2 fruit fly cellular contexts compared by ENCODE assay signal in genomic region chr3L:3058970-3059883, dm6.
TF ChIP-seq lines count a peak whose summit lies in the region.

No protein-coding gene starts in this region.

TF ChIP-seq in whole organism, embryonic, 481 proteins besides CTCF, POLR2A, EP300 and RAD21 (continued from another document and continues in another):
- no peak for TF ChIP-seq YL-1 (GFP tag; optimal IDR thresholded peaks at IDR 0.05; lab: Kevin White, UChicago)
- TF ChIP-seq CG7357 (GFP tag; IDR thresholded peaks at IDR 0.05; lab: Robert Waterston, UW) = no peak
- no peak for TF ChIP-seq CG17385 (GFP tag; optimal IDR thresholded peaks at IDR 0.05; lab: Kevin White, UChicago)
- no peak for TF ChIP-seq esg (GFP tag; conservative IDR thresholded peaks at IDR 0.05; lab: Robert Waterston, UW)
- no peak for TF ChIP-seq ato (GFP tag; IDR thresholded peaks at IDR 0.05; lab: Robert Waterston, UW; ENCODE audit: partially characterized antibody)
- TF ChIP-seq Atf-2 (GFP tag; optimal IDR thresholded peaks at IDR 0.05; lab: Kevin White, UChicago) = no peak
- TF ChIP-seq MBD-R2 (GFP tag; IDR thresholded peaks at IDR 0.05; lab: Robert Waterston, UW) = no peak
- no peak for TF ChIP-seq CG4820 (GFP tag; optimal IDR thresholded peaks at IDR 0.05; lab: Kevin White, UChicago)
- no peak for TF ChIP-seq lab (GFP tag; optimal IDR thresholded peaks at IDR 0.05; lab: Kevin White, UChicago)
- TF ChIP-seq mld (GFP tag; IDR thresholded peaks at IDR 0.05; lab: Robert Waterston, UW; ENCODE audit: partially characterized antibody) = no peak
- no peak for TF ChIP-seq CG3407 (GFP tag; optimal IDR thresholded peaks at IDR 0.05; lab: Kevin White, UChicago)
- no peak for TF ChIP-seq pzg (GFP tag; optimal IDR thresholded peaks at IDR 0.05; lab: Kevin White, UChicago)
- no peak for TF ChIP-seq CG7372 (GFP tag; IDR thresholded peaks at IDR 0.05; lab: Robert Waterston, UW)
- TF ChIP-seq lbe (GFP tag; optimal IDR thresholded peaks at IDR 0.05; lab: Kevin White, UChicago) = no peak
- no peak for TF ChIP-seq pfk (GFP tag; optimal IDR thresholded peaks at IDR 0.05; lab: Kevin White, UChicago)
- TF ChIP-seq CG12104 (GFP tag; optimal IDR thresholded peaks at IDR 0.05; lab: Kevin White, UChicago) = no peak
- TF ChIP-seq CG3847 (GFP tag; IDR thresholded peaks at IDR 0.05; lab: Robert Waterston, UW) = no peak
- TF ChIP-seq E2f1 (GFP tag; IDR thresholded peaks at IDR 0.05; lab: Robert Waterston, UW) = no peak
- no peak for TF ChIP-seq CG15514 (GFP tag; optimal IDR thresholded peaks at IDR 0.05; lab: Kevin White, UChicago)
- no peak for TF ChIP-seq Hmx (GFP tag; optimal IDR thresholded peaks at IDR 0.05; lab: Kevin White, UChicago)
- TF ChIP-seq CG18262 (tag; optimal IDR thresholded peaks at IDR 0.05; lab: Kevin White, UChicago) = peak; percentile 75
- TF ChIP-seq Poxn (GFP tag; IDR thresholded peaks at IDR 0.05; lab: Robert Waterston, UW) = no peak
- TF ChIP-seq CG2120 (GFP tag; optimal IDR thresholded peaks at IDR 0.05; lab: Kevin White, UChicago) = no peak
- peak; percentile 37 for TF ChIP-seq CG30403 (GFP tag; optimal IDR thresholded peaks at IDR 0.05; lab: Kevin White, UChicago)
- TF ChIP-seq CG9817 (tag; optimal IDR thresholded peaks at IDR 0.05; lab: Kevin White, UChicago) = no peak
- no peak for TF ChIP-seq CG13287 (GFP tag; IDR thresholded peaks at IDR 0.05; lab: Robert Waterston, UW; ENCODE audit: partially characterized antibody)
- TF ChIP-seq Doc3 (GFP tag; IDR thresholded peaks at IDR 0.05; lab: Robert Waterston, UW; ENCODE audit: partially characterized antibody) = no peak
- TF ChIP-seq Doc2 (GFP tag; IDR thresholded peaks at IDR 0.05; lab: Robert Waterston, UW) = no peak
- no peak for TF ChIP-seq CG4707 (GFP tag; optimal IDR thresholded peaks at IDR 0.05; lab: Kevin White, UChicago)
- no peak for TF ChIP-seq HHEX (GFP tag; optimal IDR thresholded peaks at IDR 0.05; lab: Kevin White, UChicago)
- TF ChIP-seq gem (tag; optimal IDR thresholded peaks at IDR 0.05; lab: Kevin White, UChicago) = peak; percentile 61
- no peak for TF ChIP-seq al (GFP tag; IDR thresholded peaks at IDR 0.05; lab: Robert Waterston, UW)
- peak; percentile 63 for TF ChIP-seq CG10979 (tag; optimal IDR thresholded peaks at IDR 0.05; lab: Kevin White, UChicago)
- no peak for TF ChIP-seq Sry-β (GFP tag; optimal IDR thresholded peaks at IDR 0.05; lab: Kevin White, UChicago)
- TF ChIP-seq cad (GFP tag; optimal IDR thresholded peaks at IDR 0.05; lab: Kevin White, UChicago) = no peak
- peak; percentile 37 for TF ChIP-seq odd (GFP tag; optimal IDR thresholded peaks at IDR 0.05; lab: Kevin White, UChicago)
- no peak for TF ChIP-seq CG12236 (GFP tag; optimal IDR thresholded peaks at IDR 0.05; lab: Kevin White, UChicago)
- TF ChIP-seq Mad (GFP tag; optimal IDR thresholded peaks at IDR 0.05; lab: Kevin White, UChicago) = no peak
- TF ChIP-seq CG12744 (GFP tag; optimal IDR thresholded peaks at IDR 0.05; lab: Kevin White, UChicago) = no peak
- no peak for TF ChIP-seq CG6272 (GFP tag; IDR thresholded peaks at IDR 0.05; lab: Robert Waterston, UW)
- no peak for TF ChIP-seq h (optimal IDR thresholded peaks at IDR 0.05; lab: Kevin White, UChicago)
- TF ChIP-seq Optix (GFP tag; IDR thresholded peaks at IDR 0.05; lab: Robert Waterston, UW) = no peak
- TF ChIP-seq corto (GFP tag; optimal IDR thresholded peaks at IDR 0.05; lab: Kevin White, UChicago) = no peak
- TF ChIP-seq CG9727 (GFP tag; optimal IDR thresholded peaks at IDR 0.05; lab: Kevin White, UChicago) = peak; percentile 24
- no peak for TF ChIP-seq NK7.1 (GFP tag; optimal IDR thresholded peaks at IDR 0.05; lab: Kevin White, UChicago)
- TF ChIP-seq HLH4C (GFP tag; IDR thresholded peaks at IDR 0.05; lab: Robert Waterston, UW; ENCODE audit: partially characterized antibody) = no peak
- no peak for TF ChIP-seq CG11085 (GFP tag; IDR thresholded peaks at IDR 0.05; lab: Robert Waterston, UW)
- no peak for TF ChIP-seq CG18764 (GFP tag; optimal IDR thresholded peaks at IDR 0.05; lab: Kevin White, UChicago)
- TF ChIP-seq CG8944 (GFP tag; optimal IDR thresholded peaks at IDR 0.05; lab: Kevin White, UChicago) = no peak
- no peak for TF ChIP-seq ara (GFP tag; IDR thresholded peaks at IDR 0.05; lab: Robert Waterston, UW)
- TF ChIP-seq Side (GFP tag; optimal IDR thresholded peaks at IDR 0.05; lab: Kevin White, UChicago) = no peak
- TF ChIP-seq Rx (GFP tag; IDR thresholded peaks at IDR 0.05; lab: Robert Waterston, UW) = no peak
- no peak for TF ChIP-seq Chrac-16 (GFP tag; optimal IDR thresholded peaks at IDR 0.05; lab: Kevin White, UChicago)
- no peak for TF ChIP-seq CG7987 (GFP tag; optimal IDR thresholded peaks at IDR 0.05; lab: Kevin White, UChicago)
- no peak for TF ChIP-seq HmgD (GFP tag; optimal IDR thresholded peaks at IDR 0.05; lab: Kevin White, UChicago)
- TF ChIP-seq sug (tag; optimal IDR thresholded peaks at IDR 0.05; lab: Kevin White, UChicago) = no peak
- TF ChIP-seq repo (GFP tag; optimal IDR thresholded peaks at IDR 0.05; lab: Kevin White, UChicago) = no peak
- no peak for TF ChIP-seq Kr (GFP tag; optimal IDR thresholded peaks at IDR 0.05; lab: Kevin White, UChicago)
- TF ChIP-seq CG11696 (GFP tag; IDR thresholded peaks at IDR 0.05; lab: Robert Waterston, UW) = no peak
- TF ChIP-seq CG13123 (GFP tag; optimal IDR thresholded peaks at IDR 0.05; lab: Kevin White, UChicago) = no peak
- no peak for TF ChIP-seq Dip3 (GFP tag; optimal IDR thresholded peaks at IDR 0.05; lab: Kevin White, UChicago)
- no peak for TF ChIP-seq gsb (GFP tag; IDR thresholded peaks at IDR 0.05; lab: Robert Waterston, UW)
- no peak for TF ChIP-seq CG8281 (tag; optimal IDR thresholded peaks at IDR 0.05; lab: Kevin White, UChicago)
- TF ChIP-seq CG42726 (GFP tag; IDR thresholded peaks at IDR 0.05; lab: Robert Waterston, UW; ENCODE audit: partially characterized antibody) = no peak
- TF ChIP-seq her (GFP tag; optimal IDR thresholded peaks at IDR 0.05; lab: Kevin White, UChicago) = no peak
- TF ChIP-seq CG31441 (GFP tag; IDR thresholded peaks at IDR 0.05; lab: Robert Waterston, UW) = peak; percentile 41; the same call in 1 of the 2 replicates
- TF ChIP-seq sr (GFP tag; IDR thresholded peaks at IDR 0.05; lab: Robert Waterston, UW) = no peak
- TF ChIP-seq lov (optimal IDR thresholded peaks at IDR 0.05; lab: Kevin White, UChicago) = no peak
- no peak for TF ChIP-seq lov (GFP tag; IDR thresholded peaks at IDR 0.05; lab: Robert Waterston, UW)

TF ChIP-seq in whole organism, prepupa, 60 proteins besides CTCF, POLR2A, EP300 and RAD21 (continued from another document):
- TF ChIP-seq Sox14 (GFP tag; optimal IDR thresholded peaks at IDR 0.05; lab: Kevin White, UChicago) = peak; percentile 29
- TF ChIP-seq eg (GFP tag; IDR thresholded peaks at IDR 0.05; lab: Robert Waterston, UW) = peak; percentile 29; the same call in 1 of the 3 replicates
- peak; percentile 78 for TF ChIP-seq Eip78C (GFP tag; lab: Kevin White, UChicago)
- no peak for TF ChIP-seq Sox15 (GFP tag; optimal IDR thresholded peaks at IDR 0.05; lab: Kevin White, UChicago)
- peak; percentile 39 for TF ChIP-seq esn (GFP tag; optimal IDR thresholded peaks at IDR 0.05; lab: Kevin White, UChicago)
- TF ChIP-seq Met (GFP tag; optimal IDR thresholded peaks at IDR 0.05; lab: Kevin White, UChicago) = no peak
- peak; percentile 2 for TF ChIP-seq topi (GFP tag; optimal IDR thresholded peaks at IDR 0.05; lab: Kevin White, UChicago)
- TF ChIP-seq acj6 (GFP tag; optimal IDR thresholded peaks at IDR 0.05; lab: Kevin White, UChicago) = no peak
- no peak for TF ChIP-seq pdm3 (GFP tag; optimal IDR thresholded peaks at IDR 0.05; lab: Kevin White, UChicago)
- no peak for TF ChIP-seq CG4318 (GFP tag; optimal IDR thresholded peaks at IDR 0.05; lab: Kevin White, UChicago)
- TF ChIP-seq CG11902 (GFP tag; optimal IDR thresholded peaks at IDR 0.05; lab: Kevin White, UChicago) = no peak
- TF ChIP-seq achi (GFP tag; optimal IDR thresholded peaks at IDR 0.05; lab: Kevin White, UChicago) = peak; percentile 2
- TF ChIP-seq fd85E (GFP tag; optimal IDR thresholded peaks at IDR 0.05; lab: Kevin White, UChicago) = no peak
- TF ChIP-seq CG6163 (GFP tag; IDR thresholded peaks at IDR 0.05; lab: Robert Waterston, UW) = no peak
- TF ChIP-seq Eip93F (GFP tag; optimal IDR thresholded peaks at IDR 0.05; lab: Kevin White, UChicago) = no peak
- no peak for TF ChIP-seq dac (GFP tag; optimal IDR thresholded peaks at IDR 0.05; lab: Kevin White, UChicago)
- TF ChIP-seq Lpt (GFP tag; optimal IDR thresholded peaks at IDR 0.05; lab: Kevin White, UChicago) = no peak
- TF ChIP-seq CG6276 (GFP tag; optimal IDR thresholded peaks at IDR 0.05; lab: Kevin White, UChicago) = no peak
- 0 out of 3 replicates have a peak, but pooled peaks have one; percentile 12 for TF ChIP-seq CG8119 (GFP tag; IDR thresholded peaks at IDR 0.05; lab: Robert Waterston, UW)
- TF ChIP-seq Eip75B (GFP tag; optimal IDR thresholded peaks at IDR 0.05; lab: Kevin White, UChicago) = no peak
- TF ChIP-seq CG1621 (tag; optimal IDR thresholded peaks at IDR 0.05; lab: Kevin White, UChicago) = no peak
- TF ChIP-seq CG3032 (tag; optimal IDR thresholded peaks at IDR 0.05; lab: Kevin White, UChicago) = peak; percentile 6
- TF ChIP-seq CG6808 (GFP tag; optimal IDR thresholded peaks at IDR 0.05; lab: Kevin White, UChicago) = no peak
- no peak for TF ChIP-seq CG10669 (GFP tag; optimal IDR thresholded peaks at IDR 0.05; lab: Kevin White, UChicago)
TF ChIP-seq in whole organism, prepupa: peak in this region for 14.
